Worm (Caenorhabditis elegans) whole organism, L4 larva: Measurements from ENCODE around the gene F15B9.6.

ENCODE experiments used
- Y105C5A.15 ChIP-seq: fragments of 200-800 bp; sonication (Bioruptor generic); IDR thresholded peaks from 2 replicates; pipeline ENCODE4 v1.3.6; 2022; ENCODE audit warnings: missing genetic modification characterization, missing compliant biosample characterization
- ZK546.5 ChIP-seq, 2 experiments: sonication (generic microtip); optimal IDR thresholded peaks; 2 replicates each; lab custom pipeline; 2017; ENCODE audit warnings: missing biosample characterization in 2 of 2, missing genetic modification characterization in 2 of 2
- aha-1 ChIP-seq: fragments of 150-350 bp; peaks from one replicate; lab custom pipeline; 2014; ENCODE audit warnings: missing biosample characterization, missing genetic modification characterization
- ama-1 ChIP-seq: fragments of 150-350 bp; optimal IDR thresholded peaks from 2 replicates; lab custom pipeline; 2014; ENCODE audit warnings: inconsistent platforms, mixed read lengths
- ceh-32 ChIP-seq: sonication (generic microtip); optimal IDR thresholded peaks from 2 replicates; lab custom pipeline; 2016; ENCODE audit warnings: mild to moderate bottlenecking, missing genetic modification characterization, missing compliant biosample characterization; ENCODE audit not compliant: poor library complexity
- ceh-82 ChIP-seq: sonication (generic microtip); optimal IDR thresholded peaks from 2 replicates; lab custom pipeline; 2017; ENCODE audit warnings: missing biosample characterization, missing genetic modification characterization
- ces-1 ChIP-seq: fragments of 150-350 bp; sonication (generic microtip); optimal IDR thresholded peaks from 4 replicates; lab custom pipeline; 2014; ENCODE audit warnings: missing biosample characterization, missing genetic modification reagents, missing genetic modification characterization
- cey-2 ChIP-seq: sonication (generic microtip); optimal IDR thresholded peaks from 3 replicates; lab custom pipeline; 2017; ENCODE audit warnings: missing genetic modification characterization, mild to moderate bottlenecking, missing compliant biosample characterization, antibody characterized with exemption, borderline replicate concordance; ENCODE audit not compliant: insufficient read depth
- daf-12 ChIP-seq: fragments of 150-350 bp; optimal IDR thresholded peaks from 2 replicates; lab custom pipeline; 2014; ENCODE audit warnings: missing biosample characterization, missing genetic modification reagents, missing genetic modification characterization
- daf-16 ChIP-seq, 3 experiments: sonication (generic microtip); optimal IDR thresholded peaks; 2 replicates each; lab custom pipeline; 2016 to 2017; ENCODE audit warnings: missing genetic modification characterization in 3 of 3, missing genetic modification reagents in 3 of 3, mild to moderate bottlenecking in 2 of 3, missing compliant biosample characterization in 2 of 3, missing biosample characterization in 1 of 3, moderate library complexity in 1 of 3
- daf-19 ChIP-seq: fragments of 200-800 bp; sonication (Bioruptor generic); conservative IDR thresholded peaks from 2 replicates; pipeline ENCODE4 v1.3.6; 2022; ENCODE audit warnings: missing genetic modification characterization, missing compliant biosample characterization
- daf-8 ChIP-seq: fragments of 200-800 bp; sonication (Bioruptor generic); IDR thresholded peaks from 2 replicates; pipeline ENCODE4 v1.3.6; 2022; ENCODE audit warnings: missing genetic modification characterization, missing compliant biosample characterization
- dmd-6 ChIP-seq: fragments of 200-800 bp; sonication (Bioruptor generic); IDR thresholded peaks from 2 replicates; pipeline ENCODE4 v1.3.6; 2022; ENCODE audit warnings: missing genetic modification reagents, missing genetic modification characterization, missing compliant biosample characterization
- dve-1 ChIP-seq: sonication (generic microtip); optimal IDR thresholded peaks from 2 replicates; lab custom pipeline; 2017; ENCODE audit warnings: antibody characterized with exemption, mild to moderate bottlenecking, missing genetic modification characterization, missing compliant biosample characterization; ENCODE audit not compliant: insufficient read depth
- hlh-11 ChIP-seq: fragments of 200-800 bp; sonication (Bioruptor generic); optimal IDR thresholded peaks from 2 replicates; lab custom pipeline; 2018; ENCODE audit warnings: mild to moderate bottlenecking, missing genetic modification characterization, missing compliant biosample characterization
- jun-1 ChIP-seq: fragments of 150-350 bp; optimal IDR thresholded peaks from 2 replicates; lab custom pipeline; 2014; ENCODE audit warnings: missing biosample characterization, missing genetic modification reagents, missing genetic modification characterization
- lin-1 ChIP-seq: fragments of 200-800 bp; sonication (Bioruptor generic); IDR thresholded peaks from 2 replicates; pipeline ENCODE4 v1.3.6; 2022; ENCODE audit warnings: missing genetic modification reagents, missing genetic modification characterization, missing compliant biosample characterization
- lin-29 ChIP-seq: fragments of 200-800 bp; sonication (Bioruptor generic); IDR thresholded peaks from 2 replicates; pipeline ENCODE4 v1.3.6; 2022; ENCODE audit warnings: missing genetic modification reagents, missing genetic modification characterization, missing compliant biosample characterization
- lin-39 ChIP-seq: fragments of 150-350 bp; optimal IDR thresholded peaks from 2 replicates; lab custom pipeline; 2014; ENCODE audit warnings: missing biosample characterization, missing genetic modification reagents, missing genetic modification characterization
- madf-5 ChIP-seq, 2 experiments: fragments of 200-800 bp; sonication (Bioruptor generic); IDR thresholded peaks; 2 replicates each; pipeline ENCODE4 v1.3.6; 2022; ENCODE audit warnings: missing compliant biosample characterization in 2 of 2, missing genetic modification characterization in 2 of 2
- mep-1 ChIP-seq: fragments of 150-350 bp; sonication (generic microtip); optimal IDR thresholded peaks from 3 replicates; lab custom pipeline; 2014; ENCODE audit warnings: missing biosample characterization, missing genetic modification characterization
- mes-2 ChIP-seq: sonication (generic microtip); optimal IDR thresholded peaks from 2 replicates; lab custom pipeline; 2016; ENCODE audit warnings: missing genotype, mild to moderate bottlenecking, missing genetic modification characterization, missing compliant biosample characterization; ENCODE audit not compliant: poor library complexity, severe bottlenecking
- mxl-3 ChIP-seq: fragments of 200-800 bp; sonication (Bioruptor generic); optimal IDR thresholded peaks from 2 replicates; lab custom pipeline; 2018; ENCODE audit warnings: mild to moderate bottlenecking, missing genetic modification characterization, missing compliant biosample characterization
- nhr-11 ChIP-seq: fragments of 150-350 bp; optimal IDR thresholded peaks from 2 replicates; lab custom pipeline; 2014; ENCODE audit warnings: missing biosample characterization, missing genetic modification characterization
- nhr-28 ChIP-seq: fragments of 150-350 bp; optimal IDR thresholded peaks from 2 replicates; lab custom pipeline; 2014; ENCODE audit warnings: missing biosample characterization, missing genetic modification characterization
- nhr-77 ChIP-seq: fragments of 150-350 bp; optimal IDR thresholded peaks from 2 replicates; lab custom pipeline; 2014; ENCODE audit warnings: missing biosample characterization, missing genetic modification characterization
- pqm-1 ChIP-seq: sonication (generic microtip); optimal IDR thresholded peaks from 2 replicates; lab custom pipeline; 2017; ENCODE audit warnings: missing biosample characterization, missing genetic modification characterization
- spr-3 ChIP-seq: fragments of 200-800 bp; sonication (Bioruptor generic); optimal IDR thresholded peaks from 2 replicates; lab custom pipeline; 2018; ENCODE audit warnings: mild to moderate bottlenecking, missing genetic modification characterization, missing compliant biosample characterization
- tra-1 ChIP-seq: fragments of 200-800 bp; sonication (Bioruptor generic); IDR thresholded peaks from 2 replicates; pipeline ENCODE4 v1.3.6; 2022; ENCODE audit warnings: missing genetic modification reagents, missing genetic modification characterization, missing compliant biosample characterization
- unc-39 ChIP-seq: sonication (generic microtip); optimal IDR thresholded peaks from 2 replicates; lab custom pipeline; 2017; ENCODE audit warnings: missing biosample characterization, missing genetic modification characterization
- unc-62 ChIP-seq, 3 experiments: fragments of 150-350 bp in 1 of 3; sonication (generic microtip); optimal IDR thresholded peaks in 2 of 3; peaks in 1 of 3; 1 replicate in 1 of 3; 2 replicates in 2 of 3; lab custom pipeline; 2014 to 2017; ENCODE audit warnings: missing biosample characterization in 3 of 3, missing genetic modification characterization in 3 of 3, missing genetic modification reagents in 3 of 3, missing genotype in 1 of 3
- vab-7 ChIP-seq: fragments of 200-800 bp; sonication (Bioruptor generic); IDR thresholded peaks from 2 replicates; pipeline ENCODE4 v1.3.6; 2022; ENCODE audit warnings: missing genetic modification reagents, missing genetic modification characterization, missing compliant biosample characterization
- zfp-2 ChIP-seq: sonication (generic microtip); optimal IDR thresholded peaks from 2 replicates; lab custom pipeline; 2016; ENCODE audit warnings: mild to moderate bottlenecking, missing genetic modification characterization, missing compliant biosample characterization
- zfp-3 ChIP-seq: fragments of 200-800 bp; sonication (Bioruptor generic); conservative IDR thresholded peaks from 2 replicates; pipeline ENCODE4 v1.3.6; 2022; ENCODE audit warnings: missing genetic modification reagents, missing genetic modification characterization, missing compliant biosample characterization
- zip-11 ChIP-seq: fragments of 200-800 bp; sonication (Bioruptor generic); IDR thresholded peaks from 2 replicates; pipeline ENCODE4 v1.3.6; 2022; ENCODE audit warnings: missing genetic modification characterization, missing compliant biosample characterization
- ztf-7 ChIP-seq: fragments of 150-350 bp; optimal IDR thresholded peaks from 2 replicates; lab custom pipeline; 2014; ENCODE audit warnings: missing biosample characterization, missing genetic modification characterization

The F15B9.6 gene

ce11 chrV:13047574-13048030 is 33.7 kb downstream of the F15B9.6 start, which contains the start of gene W07G4.5 (continued):
- peak in 1 of 2 experiments; percentile 24 for TF ChIP-seq daf-16 (GFP tag; optimal IDR thresholded peaks at IDR 0.05; lab: Kevin White, UChicago)
- no peak for TF ChIP-seq daf-16 (tag; optimal IDR thresholded peaks at IDR 0.05; lab: Kevin White, UChicago)
- no peak for TF ChIP-seq vab-7 (GFP tag; lab: Robert Waterston, UW)
- no peak for TF ChIP-seq madf-5 (GFP tag; IDR thresholded peaks at IDR 0.05; lab: Robert Waterston, UW)
- TF ChIP-seq aha-1 (tag; lab: Kevin White, UChicago), result peak; percentile 93
- no peak for TF ChIP-seq ceh-82 (tag; lab: Kevin White, UChicago)
- peak; percentile 42 for TF ChIP-seq mep-1 (tag; lab: Kevin White, UChicago)

ce11 chrV:13049149-13049610 is 35.2 kb downstream of the F15B9.6 start, which contains the start of gene W07G4.8:
Gene W07G4.8 (minus strand): TSS chrV:13049560.
- TF ChIP-seq ama-1 (peak; percentile 73), nhr-77 (tag; lab: Kevin White, UChicago) (peak; percentile 38), lin-29 (GFP tag; lab: Robert Waterston, UW) (no peak), dmd-6 (GFP tag; lab: Robert Waterston, UW) (peak; percentile 60), dve-1 (tag; lab: Kevin White, UChicago) (peak; percentile 67), mes-2 (no peak), pqm-1 (tag; lab: Kevin White, UChicago) (peak; percentile 62), nhr-28 (peak; percentile 79), tra-1 (GFP tag; lab: Robert Waterston, UW) (0 out of 2 replicates have a peak, but pooled peaks have one; percentile 32), mep-1 (tag; lab: Kevin White, UChicago) (peak; percentile 30), hlh-11 (tag; lab: Kevin White, UChicago) (peak; percentile 76), jun-1 (no peak), cey-2 (tag; lab: Kevin White, UChicago) (no peak), Y105C5A.15 (GFP tag; lab: Robert Waterston, UW) (no peak), zfp-3 (GFP tag; lab: Robert Waterston, UW) (no peak), daf-16 (GFP tag; optimal IDR thresholded peaks at IDR 0.05; lab: Kevin White, UChicago) (no peak), daf-16 (tag; optimal IDR thresholded peaks at IDR 0.05; lab: Kevin White, UChicago) (peak; percentile 85), unc-62 (GFP tag; optimal IDR thresholded peaks at IDR 0.05 in 1 of 2; lab: Kevin White, UChicago) (peak in 1 of 2 experiments; percentile 71), unc-62 (tag; optimal IDR thresholded peaks at IDR 0.05; lab: Kevin White, UChicago) (no peak)
- TF ChIP-seq, all 104 proteins: peak for 11

- TF ChIP-seq ZK546.5 (tag; optimal IDR thresholded peaks at IDR 0.05; lab: Kevin White, UChicago) (no peak), daf-12 (no peak), daf-19 (GFP tag; lab: Robert Waterston, UW) (no peak), lin-39 (tag; lab: Kevin White, UChicago) (no peak), ama-1 (no peak), zip-11 (GFP tag; lab: Robert Waterston, UW) (no peak), zfp-2 (tag; lab: Kevin White, UChicago) (no peak), ztf-7 (tag; lab: Kevin White, UChicago) (no peak), lin-1 (no peak), aha-1 (tag; lab: Kevin White, UChicago) (no peak), daf-8 (no peak), unc-39 (no peak), nhr-11 (no peak), ces-1 (no peak)
Observed at ce11 chrV:13053635-13054034, 39.7 kb downstream of the F15B9.6 start, which contains the start of gene srr-1. Gene srr-1 (minus strand): TSS chrV:13053735.

DNA sequence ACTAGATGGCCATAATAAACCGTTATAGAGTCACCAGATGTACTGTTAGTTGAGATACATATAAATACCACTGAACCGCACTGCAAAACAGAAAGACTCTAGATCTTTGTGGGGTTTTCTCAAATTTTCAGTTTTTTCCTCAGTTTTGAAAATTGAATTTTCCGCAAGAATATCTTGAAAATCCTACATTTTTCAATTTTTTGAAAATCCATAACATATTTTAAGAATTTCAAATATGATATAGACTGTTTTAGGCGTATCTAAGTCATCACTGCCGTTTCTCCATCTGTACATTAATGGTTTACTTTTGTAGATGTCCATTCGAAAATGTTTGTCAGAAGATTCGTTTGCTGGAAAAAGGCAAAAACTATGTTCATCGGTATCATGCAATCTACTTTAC is 47.9 kb downstream of the F15B9.6 start, which contains the start of gene F42E8.1:
TSS of gene F42E8.1 (plus strand) at position 301 of the 400 bp plus-strand sequence.
- TF ChIP-seq spr-3 (GFP tag; lab: Kevin White, UChicago) (no peak), mxl-3 (GFP tag; lab: Kevin White, UChicago) (no peak), ceh-32 (tag; lab: Kevin White, UChicago) (no peak)
